Worm (Caenorhabditis elegans): ENCODE results near the gene C39E9.12.

ce11 chrIV:13086705-13087104 is 7.1 kb upstream of the C39E9.12 start, which contains the start of gene spin-2:
- no peak for TF ChIP-seq hlh-15 (tag; optimal IDR thresholded peaks at IDR 0.05)
- no peak for TF ChIP-seq ahr-1 (tag; optimal IDR thresholded peaks at IDR 0.05)

Measured in whole organism, late embryonic.